Fruit fly (Drosophila melanogaster): ENCODE data around the gene CG31624.

CG31624 gene

dm6 chr2L:21168295-21169159 lies 31.6 kb downstream of the CG31624 start, which contains the start of the genes mAcon1, CG43345 and CG43346 (continued):
- peak; percentile 97 for TF ChIP-seq Sin3A (optimal IDR thresholded peaks at IDR 0.05)
- peak in 1 of 2 experiments; percentile 80 for TF ChIP-seq crp (GFP tag; optimal IDR thresholded peaks at IDR 0.05)
- TF ChIP-seq CG4328 (GFP tag; optimal IDR thresholded peaks at IDR 0.05): peak; percentile 77
- peak; percentile 89 for TF ChIP-seq Dad (GFP tag; optimal IDR thresholded peaks at IDR 0.05)
- TF ChIP-seq dysf (GFP tag; IDR thresholded peaks at IDR 0.05): peak; percentile 80
- peak; percentile 85 for TF ChIP-seq Chrac-16 (GFP tag; optimal IDR thresholded peaks at IDR 0.05)
- TF ChIP-seq nom (GFP tag; optimal IDR thresholded peaks at IDR 0.05): peak; percentile 75
- peak; percentile 89 for TF ChIP-seq lilli (GFP tag; optimal IDR thresholded peaks at IDR 0.05)
- 0 out of 2 replicates have a peak, but pooled peaks have one; percentile 30 for TF ChIP-seq toy (GFP tag; IDR thresholded peaks at IDR 0.05)
- peak; percentile 69 for TF ChIP-seq CG7987 (GFP tag; optimal IDR thresholded peaks at IDR 0.05)
- peak; percentile 86 for TF ChIP-seq NfI (GFP tag; optimal IDR thresholded peaks at IDR 0.05)
- peak; percentile 68 for TF ChIP-seq CG30431 (GFP tag; optimal IDR thresholded peaks at IDR 0.05)
- TF ChIP-seq CG2875 (GFP tag; optimal IDR thresholded peaks at IDR 0.05): no peak
- peak; percentile 5 for TF ChIP-seq fd102C (GFP tag; optimal IDR thresholded peaks at IDR 0.05)
- peak; percentile 58 for TF ChIP-seq CrebB (tag; optimal IDR thresholded peaks at IDR 0.05)
- 0 out of 2 replicates have a peak, but pooled peaks have one; percentile 10 for TF ChIP-seq Bgb (GFP tag; IDR thresholded peaks at IDR 0.05; ENCODE audit: partially characterized antibody)
- peak; percentile 69 for TF ChIP-seq CG4854 (GFP tag; optimal IDR thresholded peaks at IDR 0.05)
- TF ChIP-seq CG11398 (GFP tag; optimal IDR thresholded peaks at IDR 0.05): peak; percentile 79
- TF ChIP-seq CG17568 (GFP tag; optimal IDR thresholded peaks at IDR 0.05): no peak
- peak; percentile 86 for TF ChIP-seq CG3281 (GFP tag; optimal IDR thresholded peaks at IDR 0.05)
- peak; percentile 76 for TF ChIP-seq slp2 (GFP tag; optimal IDR thresholded peaks at IDR 0.05)
- TF ChIP-seq Fer3 (tag; optimal IDR thresholded peaks at IDR 0.05): peak; percentile 62
- TF ChIP-seq Mad (GFP tag; optimal IDR thresholded peaks at IDR 0.05): peak; percentile 88
- no peak for TF ChIP-seq amos (GFP tag; IDR thresholded peaks at IDR 0.05; ENCODE audit: partially characterized antibody)
- peak; percentile 62 for TF ChIP-seq p53 (GFP tag; optimal IDR thresholded peaks at IDR 0.05)
- no peak for TF ChIP-seq CG3726 (GFP tag; IDR thresholded peaks at IDR 0.05)
- peak; percentile 16 for TF ChIP-seq CG10565 (GFP tag; optimal IDR thresholded peaks at IDR 0.05)
- TF ChIP-seq NK7.1 (GFP tag; optimal IDR thresholded peaks at IDR 0.05): peak; percentile 81
- TF ChIP-seq CG32767 (GFP tag; IDR thresholded peaks at IDR 0.05): peak; percentile 47; the same call in 1 of the 2 replicates
- peak; percentile 40 for TF ChIP-seq CG10462 (GFP tag; optimal IDR thresholded peaks at IDR 0.05)
- peak; percentile 76; the same call in 2 of the 3 replicates for TF ChIP-seq sr (GFP tag; IDR thresholded peaks at IDR 0.05)
- TF ChIP-seq CG16863 (GFP tag; optimal IDR thresholded peaks at IDR 0.05): peak; percentile 81
- no peak for TF ChIP-seq Dref (GFP tag; IDR thresholded peaks at IDR 0.05)
- TF ChIP-seq ftz-f1 (GFP tag; optimal IDR thresholded peaks at IDR 0.05): peak; percentile 53
- TF ChIP-seq CG8290 (GFP tag; optimal IDR thresholded peaks at IDR 0.05): peak; percentile 68
- TF ChIP-seq CG8290 (tag; optimal IDR thresholded peaks at IDR 0.05): peak in 1 of 2 experiments; percentile 49
- TF ChIP-seq schlank (tag; optimal IDR thresholded peaks at IDR 0.05): peak; percentile 76
- TF ChIP-seq sima (GFP tag; optimal IDR thresholded peaks at IDR 0.05): peak; percentile 72
- TF ChIP-seq cg (GFP tag; optimal IDR thresholded peaks at IDR 0.05): no peak
- TF ChIP-seq az2 (GFP tag; optimal IDR thresholded peaks at IDR 0.05): peak; percentile 76
- no peak for TF ChIP-seq ase (GFP tag; IDR thresholded peaks at IDR 0.05)
- TF ChIP-seq CG11247 (GFP tag; IDR thresholded peaks at IDR 0.05): peak; percentile 46; the same call in 1 of the 2 replicates
- TF ChIP-seq en (GFP tag; optimal IDR thresholded peaks at IDR 0.05): peak; percentile 62
- TF ChIP-seq klu (GFP tag; IDR thresholded peaks at IDR 0.05): peak; percentile 96
- peak; percentile 89 for TF ChIP-seq Fer1 (GFP tag; optimal IDR thresholded peaks at IDR 0.05)
- TF ChIP-seq tx (GFP tag; optimal IDR thresholded peaks at IDR 0.05): peak; percentile 83
- TF ChIP-seq mam (GFP tag; optimal IDR thresholded peaks at IDR 0.05): peak; percentile 92
- peak; percentile 71 for TF ChIP-seq nerfin-1 (tag; optimal IDR thresholded peaks at IDR 0.05)
- peak; percentile 76 for TF ChIP-seq CG7556 (GFP tag; optimal IDR thresholded peaks at IDR 0.05)
